Worm (Caenorhabditis elegans): ENCODE results near the gene oac-50.

oac-50 gene

DNA sequence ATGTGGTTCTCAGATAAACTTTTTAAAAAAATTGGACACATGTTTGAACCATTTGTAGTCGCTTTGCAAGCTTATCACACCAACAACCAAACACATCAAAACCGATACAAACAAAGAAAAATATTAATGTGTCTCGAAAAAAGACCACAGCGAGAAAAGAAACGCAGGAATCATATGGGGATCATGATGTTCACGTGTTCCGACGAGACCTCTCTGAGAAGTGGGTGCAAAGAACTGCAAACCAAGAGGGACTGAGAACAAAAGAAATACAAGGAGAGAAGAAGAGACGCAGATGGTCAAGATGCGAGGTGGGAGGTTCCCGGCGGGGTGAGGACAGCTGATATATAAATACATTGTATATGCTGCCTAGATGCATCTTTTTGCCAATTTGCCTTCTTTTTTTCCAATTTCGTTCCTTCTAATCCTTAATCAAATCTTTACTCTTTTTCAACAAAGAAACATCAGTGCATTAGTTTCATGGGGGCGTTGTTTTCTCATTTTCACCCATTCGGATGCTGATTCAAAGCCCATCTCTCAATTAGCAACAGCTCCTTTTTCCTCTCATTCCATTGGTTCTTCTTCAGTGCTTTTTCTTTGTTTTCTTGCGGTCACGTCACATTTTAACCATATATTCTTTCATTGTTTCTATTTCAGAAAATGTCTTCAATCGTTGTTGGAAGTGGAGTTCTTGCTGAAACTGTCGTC lies 22.4 kb upstream of the oac-50 start, which contains the start of gene F21C10.10 (continued):
- TF ChIP-seq elt-3 (tag; optimal IDR thresholded peaks at IDR 0.05) (peak in 2 of 3 experiments; percentile 43 to 81), jun-1 (tag; optimal IDR thresholded peaks at IDR 0.05) (peak; percentile 91), R02D3.7 (tag; optimal IDR thresholded peaks at IDR 0.05) (peak; percentile 19), lin-39 (tag; optimal IDR thresholded peaks at IDR 0.05) (peak; percentile 84)

- TF ChIP-seq fkh-10 (GFP tag; optimal IDR thresholded peaks at IDR 0.05) (peak; percentile 41), pqm-1 (tag; optimal IDR thresholded peaks at IDR 0.05) (peak; percentile 61), pha-4 (tag; optimal IDR thresholded peaks at IDR 0.05) (peak; percentile 50), zag-1 (tag; optimal IDR thresholded peaks at IDR 0.05) (no peak)
Measured at ce11 chrV:9094976-9095375, 21.6 kb upstream of the oac-50 start.

DNA sequence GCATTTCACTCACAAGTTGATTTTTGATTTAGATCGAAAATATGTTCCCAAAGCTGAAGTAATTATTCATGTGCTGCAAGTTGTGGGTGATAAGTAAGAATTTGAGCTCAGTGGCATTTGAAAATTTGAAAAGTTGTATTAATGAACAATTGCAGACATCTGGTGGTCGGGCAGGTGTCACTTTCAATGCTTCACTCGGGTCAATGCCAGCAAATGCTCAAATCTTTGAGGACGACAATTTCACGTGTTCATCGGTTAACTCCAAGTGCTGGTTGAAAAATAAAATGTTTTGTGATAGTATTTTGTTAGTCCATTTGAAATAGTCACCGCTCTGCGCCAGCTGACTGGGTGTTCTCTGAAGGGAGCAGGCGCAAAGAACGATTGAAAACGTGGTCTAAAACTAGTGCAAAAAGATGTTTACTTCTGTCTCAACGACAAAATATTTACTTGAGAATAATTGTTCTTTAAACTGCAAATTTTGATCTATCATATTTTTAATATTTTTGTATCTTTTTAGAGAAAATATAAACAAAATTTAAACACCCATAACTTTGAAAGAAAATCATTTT lies 20.8 kb upstream of the oac-50 start:
- TF ChIP-seq egl-27 (tag; optimal IDR thresholded peaks at IDR 0.05) (no peak), nhr-11 (tag; optimal IDR thresholded peaks at IDR 0.05) (no peak), fkh-2 (tag; optimal IDR thresholded peaks at IDR 0.05) (no peak), ceh-9 (tag; optimal IDR thresholded peaks at IDR 0.05) (no peak), elt-2 (tag; optimal IDR thresholded peaks at IDR 0.05) (peak; percentile 76), unc-39 (tag; optimal IDR thresholded peaks at IDR 0.05) (no peak), mdl-1 (tag; optimal IDR thresholded peaks at IDR 0.05) (peak; percentile 3), aly-2 (tag; optimal IDR thresholded peaks at IDR 0.05) (no peak), hmg-11 (tag; optimal IDR thresholded peaks at IDR 0.05) (no peak), fkh-10 (GFP tag; optimal IDR thresholded peaks at IDR 0.05) (no peak), eor-1 (tag; optimal IDR thresholded peaks at IDR 0.05) (no peak), pqm-1 (tag; optimal IDR thresholded peaks at IDR 0.05) (peak; percentile 82), nfya-1 (tag; optimal IDR thresholded peaks at IDR 0.05; ENCODE audit: insufficient read depth) (peak; percentile 14), nhr-76 (tag; optimal IDR thresholded peaks at IDR 0.05) (no peak), elt-3 (tag; optimal IDR thresholded peaks at IDR 0.05) (no peak), nhr-23 (tag; optimal IDR thresholded peaks at IDR 0.05) (no peak), ama-1 (optimal IDR thresholded peaks at IDR 0.05) (no peak), ceh-82 (tag; optimal IDR thresholded peaks at IDR 0.05) (no peak), fos-1 (tag; optimal IDR thresholded peaks at IDR 0.05) (no peak), zag-1 (tag; optimal IDR thresholded peaks at IDR 0.05) (no peak), egl-5 (tag; optimal IDR thresholded peaks at IDR 0.05) (peak; percentile 43), sea-2 (GFP tag; optimal IDR thresholded peaks at IDR 0.05) (no peak), nhr-237 (tag; optimal IDR thresholded peaks at IDR 0.05) (no peak), ZK546.5 (tag; optimal IDR thresholded peaks at IDR 0.05) (no peak), nhr-77 (tag; optimal IDR thresholded peaks at IDR 0.05) (no peak), nhr-12 (tag; optimal IDR thresholded peaks at IDR 0.05) (no peak), jun-1 (tag; optimal IDR thresholded peaks at IDR 0.05) (peak; percentile 63), pha-4 (tag; optimal IDR thresholded peaks at IDR 0.05) (peak; percentile 96), lsy-12 (tag; optimal IDR thresholded peaks at IDR 0.05) (peak; percentile 15), R02D3.7 (tag; optimal IDR thresholded peaks at IDR 0.05) (no peak), ceh-28 (tag; optimal IDR thresholded peaks at IDR 0.05) (no peak), lin-39 (tag; optimal IDR thresholded peaks at IDR 0.05) (peak; percentile 76), snpc-4 (tag; optimal IDR thresholded peaks at IDR 0.05) (no peak), nhr-67 (tag; optimal IDR thresholded peaks at IDR 0.05) (no peak), ztf-11 (tag; optimal IDR thresholded peaks at IDR 0.05) (no peak), ceh-16 (tag; optimal IDR thresholded peaks at IDR 0.05) (no peak), lin-15B (tag; optimal IDR thresholded peaks at IDR 0.05) (no peak), elt-1 (tag; optimal IDR thresholded peaks at IDR 0.05) (no peak), mml-1 (tag; optimal IDR thresholded peaks at IDR 0.05) (no peak)
